Worm (Caenorhabditis elegans) whole organism, midembryonic: ENCODE data around the gene K09B3.1.

Experiments
- T22C8.4 ChIP-seq: fragments of 200-800 bp; sonication (Bioruptor generic); IDR thresholded peaks from 2 replicates; pipeline ENCODE4 v1.3.6; 2022; ENCODE audit warnings: missing genetic modification characterization, missing compliant biosample characterization
- cog-1 ChIP-seq: sonication (generic microtip); optimal IDR thresholded peaks from 2 replicates; lab custom pipeline; 2016; ENCODE audit warnings: missing genetic modification characterization, missing compliant biosample characterization
- flt-1 ChIP-seq: fragments of 200-800 bp; sonication (Bioruptor generic); IDR thresholded peaks from 2 replicates; pipeline ENCODE4 v1.3.6; 2022; ENCODE audit warnings: missing genetic modification characterization, missing compliant biosample characterization
- klf-2 ChIP-seq: fragments of 200-800 bp; sonication (Bioruptor generic); conservative IDR thresholded peaks from 2 replicates; pipeline ENCODE4 v1.3.6; 2022; ENCODE audit warnings: missing genetic modification reagents, missing genetic modification characterization, missing compliant biosample characterization
- med-1 ChIP-seq: sonication (generic microtip); optimal IDR thresholded peaks from 2 replicates; lab custom pipeline; 2017; ENCODE audit warnings: missing genetic modification characterization, mild to moderate bottlenecking, missing compliant biosample characterization, antibody characterized with exemption, missing genetic modification reagents; ENCODE audit not compliant: insufficient read depth
- ref-1 ChIP-seq: fragments of 200-800 bp; sonication (Bioruptor generic); conservative IDR thresholded peaks from 2 replicates; pipeline ENCODE4 v1.3.6; 2022; ENCODE audit warnings: missing genetic modification reagents, missing genetic modification characterization, missing compliant biosample characterization
- tab-1 ChIP-seq: fragments of 200-800 bp; sonication (Bioruptor generic); IDR thresholded peaks from 2 replicates; pipeline ENCODE4 v1.3.6; 2022; ENCODE audit warnings: missing genetic modification characterization, missing compliant biosample characterization
- ztf-23 ChIP-seq: fragments of 200-800 bp; sonication (Bioruptor generic); IDR thresholded peaks from 2 replicates; pipeline ENCODE4 v1.3.6; 2022; ENCODE audit warnings: missing genetic modification reagents, missing genetic modification characterization, missing compliant biosample characterization
- ztf-29 ChIP-seq: fragments of 200-800 bp; sonication (Bioruptor generic); IDR thresholded peaks from 2 replicates; pipeline ENCODE4 v1.3.6; 2022; ENCODE audit warnings: missing genetic modification reagents, missing genetic modification characterization, missing compliant biosample characterization

Gene K09B3.1

DNA sequence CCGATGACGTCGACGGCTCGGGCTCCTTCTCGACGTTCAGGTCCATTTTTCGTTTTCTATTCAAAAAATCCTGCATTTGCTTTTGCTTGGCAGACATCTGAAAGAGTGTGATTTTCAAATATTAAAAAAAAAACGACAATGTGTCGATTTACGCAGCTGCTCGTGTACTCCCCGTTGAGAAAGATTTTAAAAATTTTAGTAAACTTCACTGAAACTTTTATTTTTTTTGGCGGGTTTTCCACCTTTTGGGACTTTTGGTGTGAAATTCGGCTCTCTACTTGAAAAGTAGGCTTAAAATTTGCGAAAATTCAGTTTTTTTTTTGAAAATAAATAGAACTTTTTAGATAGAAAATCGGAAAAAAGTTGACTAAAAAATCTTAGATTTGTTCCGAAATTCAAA lies 12.6 kb downstream of the K09B3.1 start, which contains the start of gene M02B7.7:
Gene M02B7.7 (minus strand): TSS at position 101 of the 400 bp plus-strand sequence.
- TF ChIP-seq ztf-29 (GFP tag; lab: Robert Waterston, UW): no peak
- TF ChIP-seq cog-1 (tag; lab: Kevin White, UChicago): no peak
- no peak for TF ChIP-seq tab-1 (GFP tag; lab: Robert Waterston, UW)
- no peak for TF ChIP-seq klf-2 (GFP tag; lab: Robert Waterston, UW)
- no peak for TF ChIP-seq med-1 (GFP tag; lab: Kevin White, UChicago)
- no peak for TF ChIP-seq T22C8.4 (GFP tag; lab: Robert Waterston, UW)
- TF ChIP-seq ref-1 (GFP tag; lab: Robert Waterston, UW): no peak
- TF ChIP-seq ztf-23 (GFP tag; lab: Robert Waterston, UW): no peak
- TF ChIP-seq flt-1: no peak

ce11 chrIV:3807545-3807944 lies 13.0 kb downstream of the K09B3.1 start:
- 0 out of 2 replicates have a peak, but pooled peaks have one; percentile 7 for TF ChIP-seq ztf-23 (GFP tag; lab: Robert Waterston, UW)
- TF ChIP-seq klf-2 (GFP tag; lab: Robert Waterston, UW): no peak

- TF ChIP-seq tab-1 (GFP tag; lab: Robert Waterston, UW) (0 out of 2 replicates have a peak, but pooled peaks have one; percentile 32), klf-2 (GFP tag; lab: Robert Waterston, UW) (no peak)
Measured at ce11 chrIV:3812812-3813211, 18.3 kb downstream of the K09B3.1 start.

- TF ChIP-seq klf-2 (GFP tag; lab: Robert Waterston, UW) (no peak), med-1 (GFP tag; lab: Kevin White, UChicago) (no peak), T22C8.4 (GFP tag; lab: Robert Waterston, UW) (no peak), cog-1 (tag; lab: Kevin White, UChicago) (no peak), ztf-29 (GFP tag; lab: Robert Waterston, UW) (no peak), ztf-23 (GFP tag; lab: Robert Waterston, UW) (no peak), flt-1 (no peak), ref-1 (GFP tag; lab: Robert Waterston, UW) (no peak), tab-1 (GFP tag; lab: Robert Waterston, UW) (no peak)
Measured at ce11 chrIV:3814553-3815258, 20.2 kb downstream of the K09B3.1 start.

- TF ChIP-seq T22C8.4 (GFP tag; lab: Robert Waterston, UW) (no peak), cog-1 (tag; lab: Kevin White, UChicago) (no peak), tab-1 (GFP tag; lab: Robert Waterston, UW) (no peak), klf-2 (GFP tag; lab: Robert Waterston, UW) (no peak), flt-1 (no peak), ztf-29 (GFP tag; lab: Robert Waterston, UW) (no peak), ref-1 (GFP tag; lab: Robert Waterston, UW) (no peak), med-1 (GFP tag; lab: Kevin White, UChicago) (no peak), ztf-23 (GFP tag; lab: Robert Waterston, UW) (no peak)
Measured at ce11 chrIV:3815259-3815644, 20.7 kb downstream of the K09B3.1 start.

ce11 chrIV:3817253-3817652 lies 22.7 kb downstream of the K09B3.1 start:
- no peak for TF ChIP-seq cog-1 (tag; lab: Kevin White, UChicago)
- no peak for TF ChIP-seq ref-1 (GFP tag; lab: Robert Waterston, UW)
- no peak for TF ChIP-seq med-1 (GFP tag; lab: Kevin White, UChicago)
- no peak for TF ChIP-seq klf-2 (GFP tag; lab: Robert Waterston, UW)
- TF ChIP-seq tab-1 (GFP tag; lab: Robert Waterston, UW): no peak
- no peak for TF ChIP-seq flt-1
- TF ChIP-seq ztf-23 (GFP tag; lab: Robert Waterston, UW): no peak
- TF ChIP-seq T22C8.4 (GFP tag; lab: Robert Waterston, UW): no peak
- TF ChIP-seq ztf-29 (GFP tag; lab: Robert Waterston, UW): no peak

DNA sequence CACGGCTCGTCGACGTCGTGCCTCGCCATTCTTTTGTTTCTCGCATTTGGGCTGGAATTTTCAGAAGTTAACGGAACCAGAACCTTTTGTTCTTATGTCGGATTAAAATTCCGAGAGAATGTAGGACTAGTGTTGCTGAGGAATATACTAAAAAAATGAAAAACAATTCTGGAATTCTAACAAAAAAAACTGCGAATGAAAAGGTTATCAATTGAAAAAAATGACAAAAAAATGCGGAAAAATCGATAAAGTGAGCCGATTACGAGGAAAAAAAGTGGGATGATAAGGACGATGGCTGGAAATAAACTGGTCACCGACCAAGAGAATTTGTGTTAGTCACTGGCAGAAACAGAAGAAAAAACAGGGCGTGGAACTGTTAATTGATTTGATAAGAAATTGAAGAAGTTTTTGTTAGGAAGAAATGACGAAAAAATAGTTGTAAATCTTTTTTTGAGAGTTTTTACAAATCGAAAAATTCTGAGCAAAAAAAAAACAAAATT lies 24.8 kb downstream of the K09B3.1 start, which contains the start of gene bris-1:
Gene bris-1 (minus strand): TSS at position 51 of the 500 bp plus-strand sequence.
- TF ChIP-seq T22C8.4 (GFP tag; lab: Robert Waterston, UW) (no peak), cog-1 (tag; lab: Kevin White, UChicago) (no peak), tab-1 (GFP tag; lab: Robert Waterston, UW) (no peak), flt-1 (no peak), klf-2 (GFP tag; lab: Robert Waterston, UW) (no peak), ztf-23 (GFP tag; lab: Robert Waterston, UW) (no peak), med-1 (GFP tag; lab: Kevin White, UChicago) (no peak), ref-1 (GFP tag; lab: Robert Waterston, UW) (no peak), ztf-29 (GFP tag; lab: Robert Waterston, UW) (no peak)

ce11 chrIV:3820133-3820532 lies 25.6 kb downstream of the K09B3.1 start:
- TF ChIP-seq ref-1 (GFP tag; lab: Robert Waterston, UW) (no peak), T22C8.4 (GFP tag; lab: Robert Waterston, UW) (no peak), cog-1 (tag; lab: Kevin White, UChicago) (no peak), ztf-23 (GFP tag; lab: Robert Waterston, UW) (no peak), tab-1 (GFP tag; lab: Robert Waterston, UW) (no peak), flt-1 (no peak), med-1 (GFP tag; lab: Kevin White, UChicago) (no peak), ztf-29 (GFP tag; lab: Robert Waterston, UW) (no peak), klf-2 (GFP tag; lab: Robert Waterston, UW) (no peak)

DNA sequence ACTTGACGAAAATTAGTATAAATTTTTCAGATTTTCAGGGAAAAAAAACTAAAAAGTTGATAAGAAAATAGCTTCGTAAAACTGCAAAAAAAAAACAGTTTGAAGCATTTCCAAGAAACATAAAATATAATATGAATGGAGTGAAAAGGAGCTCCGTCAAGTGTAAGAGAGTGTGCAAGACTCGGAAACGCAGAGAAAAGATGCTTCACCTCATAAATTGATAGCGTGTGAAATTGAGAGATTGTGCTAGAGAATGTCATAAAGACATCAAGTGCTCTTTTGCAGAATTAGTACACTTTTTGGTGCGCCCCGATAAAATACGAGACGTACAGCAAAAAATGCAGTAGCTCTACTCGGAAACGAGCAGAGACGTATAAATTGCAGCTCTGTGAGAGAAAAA lies 27.0 kb downstream of the K09B3.1 start:
- no peak for TF ChIP-seq ztf-23 (GFP tag; lab: Robert Waterston, UW)
- TF ChIP-seq med-1 (GFP tag; lab: Kevin White, UChicago): no peak
- TF ChIP-seq T22C8.4 (GFP tag; lab: Robert Waterston, UW): no peak
- TF ChIP-seq ref-1 (GFP tag; lab: Robert Waterston, UW): no peak
- no peak for TF ChIP-seq flt-1
- TF ChIP-seq klf-2 (GFP tag; lab: Robert Waterston, UW): no peak
